Worm (Caenorhabditis elegans) whole organism, late embryonic: Measurements from ENCODE around the gene F28E10.4.

Experiments
- C38D4.7 ChIP-seq: fragments of 200-800 bp; sonication (Bioruptor generic); optimal IDR thresholded peaks from 2 replicates; lab custom pipeline; 2018; ENCODE audit warnings: mild to moderate bottlenecking, missing genetic modification characterization, moderate library complexity, missing compliant biosample characterization
- F13H6.1 ChIP-seq: sonication (generic microtip); optimal IDR thresholded peaks from 2 replicates; lab custom pipeline; 2016; ENCODE audit warnings: missing genetic modification characterization, missing compliant biosample characterization
- K02D7.2 ChIP-seq: sonication (generic microtip); optimal IDR thresholded peaks from 2 replicates; lab custom pipeline; 2017; ENCODE audit warnings: mild to moderate bottlenecking, missing genetic modification characterization, missing compliant biosample characterization
- T23F11.4 ChIP-seq: fragments of 200-800 bp; sonication (Bioruptor generic); optimal IDR thresholded peaks from 2 replicates; lab custom pipeline; 2018; ENCODE audit warnings: mild to moderate bottlenecking, missing genetic modification characterization, missing compliant biosample characterization
- ama-1 ChIP-seq: fragments of 150-350 bp; optimal IDR thresholded peaks from 2 replicates; lab custom pipeline; 2014
- ceh-14 ChIP-seq: sonication (generic microtip); optimal IDR thresholded peaks from 2 replicates; lab custom pipeline; 2016; ENCODE audit warnings: missing genotype, missing genetic modification characterization, missing compliant biosample characterization
- ceh-19 ChIP-seq: fragments of 200-800 bp; sonication (Bioruptor generic); optimal IDR thresholded peaks from 2 replicates; lab custom pipeline; 2018; ENCODE audit warnings: mild to moderate bottlenecking, missing genetic modification characterization, missing compliant biosample characterization
- ceh-22 ChIP-seq: sonication (generic microtip); optimal IDR thresholded peaks from 2 replicates; lab custom pipeline; 2017; ENCODE audit warnings: missing biosample characterization, missing genetic modification characterization
- ceh-30 ChIP-seq: fragments of 150-350 bp; optimal IDR thresholded peaks from 2 replicates; lab custom pipeline; 2014; ENCODE audit warnings: missing biosample characterization, missing genetic modification characterization
- ceh-31 ChIP-seq: sonication (generic microtip); optimal IDR thresholded peaks from 2 replicates; lab custom pipeline; 2016; ENCODE audit warnings: missing genetic modification characterization, missing compliant biosample characterization
- ceh-34 ChIP-seq: sonication (generic microtip); optimal IDR thresholded peaks from 2 replicates; lab custom pipeline; 2016; ENCODE audit warnings: mild to moderate bottlenecking, missing genetic modification characterization, missing compliant biosample characterization
- dve-1 ChIP-seq: sonication (generic microtip); optimal IDR thresholded peaks from 2 replicates; lab custom pipeline; 2017; ENCODE audit warnings: antibody characterized with exemption, mild to moderate bottlenecking, missing genetic modification characterization, missing compliant biosample characterization
- elt-2 ChIP-seq: sonication (generic microtip); optimal IDR thresholded peaks from 2 replicates; lab custom pipeline; 2016; ENCODE audit warnings: missing genetic modification reagents, missing genetic modification characterization, missing compliant biosample characterization
- elt-4 ChIP-seq: sonication (generic microtip); optimal IDR thresholded peaks from 2 replicates; lab custom pipeline; 2016; ENCODE audit warnings: missing genetic modification characterization, missing compliant biosample characterization
- ets-4 ChIP-seq: sonication (generic microtip); optimal IDR thresholded peaks from 2 replicates; lab custom pipeline; 2016; ENCODE audit warnings: missing genetic modification characterization, missing compliant biosample characterization
- fax-1 ChIP-seq: sonication (generic microtip); optimal IDR thresholded peaks from 2 replicates; lab custom pipeline; 2016; ENCODE audit warnings: missing genotype, missing genetic modification characterization, missing compliant biosample characterization
- fkh-10 ChIP-seq: fragments of 150-350 bp; optimal IDR thresholded peaks from 2 replicates; lab custom pipeline; 2014; ENCODE audit warnings: missing biosample characterization, missing genetic modification reagents, missing genetic modification characterization
- fkh-6 ChIP-seq: sonication (generic microtip); optimal IDR thresholded peaks from 2 replicates; lab custom pipeline; 2016; ENCODE audit warnings: missing genetic modification characterization, missing compliant biosample characterization
- gmeb-2 ChIP-seq: sonication (generic microtip); optimal IDR thresholded peaks from 2 replicates; lab custom pipeline; 2016; ENCODE audit warnings: missing genetic modification characterization, inconsistent platforms, missing compliant biosample characterization
- hlh-6 ChIP-seq: sonication (generic microtip); optimal IDR thresholded peaks from 2 replicates; lab custom pipeline; 2016; ENCODE audit warnings: missing genotype, missing genetic modification characterization, missing compliant biosample characterization
- hlh-8 ChIP-seq: sonication (generic microtip); optimal IDR thresholded peaks from 2 replicates; lab custom pipeline; 2016; ENCODE audit warnings: missing genotype, missing genetic modification characterization, missing compliant biosample characterization
- madf-2 ChIP-seq: sonication (generic microtip); optimal IDR thresholded peaks from 2 replicates; lab custom pipeline; 2017; ENCODE audit warnings: missing genetic modification characterization, missing compliant biosample characterization
- nfya-1 ChIP-seq: sonication (generic microtip); optimal IDR thresholded peaks from 2 replicates; lab custom pipeline; 2017; ENCODE audit warnings: missing genetic modification characterization, mild to moderate bottlenecking, missing compliant biosample characterization, antibody characterized with exemption, moderate library complexity
- npax-4 ChIP-seq: sonication (generic microtip); optimal IDR thresholded peaks from 2 replicates; lab custom pipeline; 2016; ENCODE audit warnings: missing genetic modification characterization, missing compliant biosample characterization
- pag-3 ChIP-seq: sonication (generic microtip); optimal IDR thresholded peaks from 2 replicates; lab custom pipeline; 2016; ENCODE audit warnings: missing compliant biosample characterization, missing genetic modification characterization, borderline replicate concordance
- pat-9 ChIP-seq: fragments of 200-800 bp; sonication (Bioruptor generic); optimal IDR thresholded peaks from 2 replicates; lab custom pipeline; 2018; ENCODE audit warnings: mild to moderate bottlenecking, missing genetic modification characterization, moderate library complexity, missing compliant biosample characterization
- pha-2 ChIP-seq: sonication (generic microtip); optimal IDR thresholded peaks from 2 replicates; lab custom pipeline; 2017; ENCODE audit warnings: mild to moderate bottlenecking, missing genetic modification characterization, missing compliant biosample characterization
- pros-1 ChIP-seq: fragments of 150-350 bp; optimal IDR thresholded peaks from 2 replicates; lab custom pipeline; 2014; ENCODE audit warnings: missing biosample characterization, missing genetic modification reagents, missing genetic modification characterization
- ref-2 ChIP-seq: sonication (generic microtip); optimal IDR thresholded peaks from 2 replicates; lab custom pipeline; 2016; ENCODE audit warnings: missing genetic modification characterization, missing compliant biosample characterization
- rnt-1 ChIP-seq: sonication (generic microtip); optimal IDR thresholded peaks from 2 replicates; lab custom pipeline; 2016; ENCODE audit warnings: missing genetic modification characterization, missing compliant biosample characterization
- sdc-2 ChIP-seq: sonication (generic microtip); optimal IDR thresholded peaks from 2 replicates; lab custom pipeline; 2016; ENCODE audit warnings: missing genotype, missing genetic modification characterization, missing compliant biosample characterization
- sox-2 ChIP-seq: fragments of 200-800 bp; sonication (Bioruptor generic); IDR thresholded peaks from 2 replicates; pipeline ENCODE4 v1.3.6; 2022; ENCODE audit warnings: missing genetic modification reagents, missing genetic modification characterization, missing compliant biosample characterization
- syd-9 ChIP-seq: sonication (generic microtip); optimal IDR thresholded peaks from 2 replicates; lab custom pipeline; 2016; ENCODE audit warnings: mild to moderate bottlenecking, missing genetic modification characterization, moderate library complexity, missing compliant biosample characterization
- tbx-2 ChIP-seq: sonication (generic microtip); optimal IDR thresholded peaks from 2 replicates; lab custom pipeline; 2016; ENCODE audit warnings: missing genetic modification characterization, missing compliant biosample characterization
- tbx-7 ChIP-seq: sonication (generic microtip); optimal IDR thresholded peaks from 2 replicates; lab custom pipeline; 2016; ENCODE audit warnings: missing genotype, missing genetic modification characterization, missing compliant biosample characterization
- ttx-3 ChIP-seq: sonication (generic microtip); optimal IDR thresholded peaks from 2 replicates; lab custom pipeline; 2016; ENCODE audit warnings: missing genetic modification reagents, missing genetic modification characterization, missing compliant biosample characterization
- unc-42 ChIP-seq: sonication (generic microtip); optimal IDR thresholded peaks from 2 replicates; lab custom pipeline; 2016; ENCODE audit warnings: missing genotype, missing genetic modification characterization, missing compliant biosample characterization
- unc-55 ChIP-seq: sonication (generic microtip); optimal IDR thresholded peaks from 2 replicates; lab custom pipeline; 2017; ENCODE audit warnings: missing biosample characterization, missing genetic modification reagents, missing genetic modification characterization
- ztf-16 ChIP-seq: sonication (generic microtip); optimal IDR thresholded peaks from 2 replicates; lab custom pipeline; 2017; ENCODE audit warnings: missing genetic modification characterization, missing compliant biosample characterization

F28E10.4 gene

DNA sequence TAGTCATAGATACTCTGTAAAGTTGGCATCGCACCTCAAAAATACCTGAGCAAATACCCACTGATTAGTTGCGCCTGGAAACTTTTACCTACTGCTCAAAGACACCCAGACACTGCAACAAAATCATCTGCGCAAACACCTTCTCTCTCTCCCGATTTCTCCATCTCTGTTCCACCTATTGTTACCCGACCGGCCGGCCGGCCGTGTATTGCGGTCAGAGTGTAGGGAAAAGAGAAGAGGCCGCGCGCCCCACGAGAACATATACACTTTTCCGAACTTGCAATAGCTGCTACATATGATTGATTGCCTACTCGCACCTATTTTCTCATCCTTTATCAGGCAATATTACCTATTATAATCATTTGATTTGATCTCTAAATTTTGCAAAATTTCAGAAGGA, 21.2 kb upstream of the F28E10.4 start:
- TF ChIP-seq pha-2 (tag; lab: Kevin White, UChicago): peak; percentile 58
- TF ChIP-seq elt-2 (tag; lab: Kevin White, UChicago): no peak
- TF ChIP-seq madf-2 (tag; lab: Kevin White, UChicago): no peak
- peak; percentile 13 for TF ChIP-seq rnt-1 (tag; lab: Kevin White, UChicago)
- no peak for TF ChIP-seq unc-55 (GFP tag; lab: Kevin White, UChicago)
- peak; percentile 14 for TF ChIP-seq ceh-19 (GFP tag; lab: Kevin White, UChicago)
- TF ChIP-seq ref-2 (tag; lab: Kevin White, UChicago): peak; percentile 57
- TF ChIP-seq tbx-2 (tag; lab: Kevin White, UChicago): no peak
- no peak for TF ChIP-seq fkh-6 (tag; lab: Kevin White, UChicago)
- TF ChIP-seq, all 69 proteins: peak for 4

DNA sequence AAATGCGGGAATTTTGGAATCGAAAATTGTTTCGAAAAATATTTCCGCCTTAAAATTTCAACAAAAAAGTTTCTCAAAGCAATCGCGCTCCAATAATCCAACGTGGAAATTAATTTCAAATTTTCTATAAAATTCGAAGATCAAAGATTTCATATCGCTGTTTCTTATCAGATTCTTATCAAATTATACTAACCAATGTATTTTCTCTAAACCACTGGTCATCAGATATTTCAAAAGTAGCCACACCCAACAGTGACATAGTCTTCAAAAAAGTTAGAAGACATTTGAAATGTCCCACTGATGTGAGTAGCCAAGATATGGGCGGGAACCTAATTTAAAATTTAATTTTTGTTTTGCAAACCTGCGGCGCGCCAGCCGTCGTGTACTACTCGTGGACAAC, 20.3 kb upstream of the F28E10.4 start:
- TF ChIP-seq ceh-22 (tag; lab: Kevin White, UChicago): no peak
- TF ChIP-seq tbx-7: no peak
- no peak for TF ChIP-seq elt-4 (tag; lab: Kevin White, UChicago)
- TF ChIP-seq ceh-30 (tag; lab: Kevin White, UChicago): no peak
- TF ChIP-seq dve-1 (tag; lab: Kevin White, UChicago): no peak
- TF ChIP-seq ets-4 (tag; lab: Kevin White, UChicago): no peak
- TF ChIP-seq fkh-6 (tag; lab: Kevin White, UChicago): no peak
- no peak for TF ChIP-seq ztf-16 (tag; lab: Kevin White, UChicago)

- TF ChIP-seq dve-1 (tag; lab: Kevin White, UChicago) (no peak), unc-42 (tag; lab: Kevin White, UChicago) (peak; percentile 100), gmeb-2 (tag; lab: Kevin White, UChicago) (no peak), sox-2 (GFP tag; lab: Robert Waterston, UW) (no peak), pat-9 (tag; lab: Kevin White, UChicago) (no peak), ceh-34 (tag; lab: Kevin White, UChicago) (no peak), ceh-31 (tag; lab: Kevin White, UChicago) (peak; percentile 70), fkh-10 (GFP tag; lab: Kevin White, UChicago) (peak; percentile 62), nfya-1 (tag; lab: Kevin White, UChicago) (peak; percentile 17), pros-1 (tag; lab: Kevin White, UChicago) (no peak), K02D7.2 (tag; lab: Kevin White, UChicago) (no peak), F13H6.1 (tag; lab: Kevin White, UChicago) (no peak), sdc-2 (tag; lab: Kevin White, UChicago) (no peak), ttx-3 (tag; lab: Kevin White, UChicago) (no peak), C38D4.7 (GFP tag; lab: Kevin White, UChicago) (no peak), hlh-8 (no peak), T23F11.4 (GFP tag; lab: Kevin White, UChicago) (no peak), rnt-1 (tag; lab: Kevin White, UChicago) (no peak), pag-3 (no peak), elt-2 (tag; lab: Kevin White, UChicago) (no peak), npax-4 (tag; lab: Kevin White, UChicago) (no peak), ceh-22 (tag; lab: Kevin White, UChicago) (no peak), syd-9 (no peak), fax-1 (tag; lab: Kevin White, UChicago) (peak; percentile 15), ceh-14 (peak; percentile 78), fkh-6 (tag; lab: Kevin White, UChicago) (no peak), ama-1 (lab: Kevin White, UChicago) (no peak), hlh-6 (no peak), ceh-30 (tag; lab: Kevin White, UChicago) (no peak)
These were observed 18.7 kb upstream of the F28E10.4 start for ce11 chrIV:4585991-4586390.
